Fruit fly (Drosophila melanogaster) whole organism, embryonic: ENCODE measurements around the gene CG43750.

ENCODE experiments used
- Atf-2 ChIP-seq: fragments of 200-800 bp; sonication (Bioruptor generic); optimal IDR thresholded peaks from 2 replicates; lab custom pipeline; 2016; ENCODE audit warnings: missing biosample characterization, missing genetic modification characterization
- Awh ChIP-seq: fragments of 200-800 bp; sonication (Bioruptor generic); IDR thresholded peaks from 2 replicates; pipeline ENCODE4, ENCODE4 v1.3.6; 2022; ENCODE audit warnings: missing biosample characterization, missing genetic modification characterization
- C15 ChIP-seq: fragments of 200-800 bp; sonication (Bioruptor generic); IDR thresholded peaks from 3 replicates; pipeline ENCODE4 v1.3.6; 2022; ENCODE audit warnings: missing biosample characterization, missing genetic modification characterization
- CG12071 ChIP-seq: fragments of 200-800 bp; sonication (Bioruptor generic); optimal IDR thresholded peaks from 3 replicates; lab custom pipeline; 2018; ENCODE audit warnings: missing biosample characterization, mild to moderate bottlenecking, missing genetic modification characterization
- CG13287 ChIP-seq: fragments of 200-800 bp; sonication (Bioruptor generic); IDR thresholded peaks from 2 replicates; pipeline ENCODE4 v1.3.6; 2022; ENCODE audit warnings: missing biosample characterization, missing genetic modification characterization; ENCODE audit not compliant: partially characterized antibody
- CG13894 ChIP-seq: fragments of 200-800 bp; sonication (Bioruptor generic); optimal IDR thresholded peaks from 3 replicates; lab custom pipeline; 2018; ENCODE audit warnings: missing biosample characterization, mild to moderate bottlenecking, missing genetic modification characterization, moderate library complexity
- CG14441 ChIP-seq: fragments of 200-800 bp; sonication (Bioruptor generic); IDR thresholded peaks from 2 replicates; pipeline ENCODE4 v1.3.6; 2022; ENCODE audit warnings: missing biosample characterization, missing genetic modification characterization
- CG15011 ChIP-seq: fragments of 200-800 bp; sonication (Bioruptor generic); optimal IDR thresholded peaks from 3 replicates; lab custom pipeline; 2018; ENCODE audit warnings: missing biosample characterization, mild to moderate bottlenecking, missing genetic modification characterization
- CG17359 ChIP-seq: fragments of 200-800 bp; sonication (Bioruptor generic); optimal IDR thresholded peaks from 3 replicates; lab custom pipeline; 2018; ENCODE audit warnings: missing biosample characterization, mild to moderate bottlenecking, missing genetic modification characterization, moderate library complexity
- CG1832 ChIP-seq: fragments of 200-800 bp; sonication (Bioruptor generic); optimal IDR thresholded peaks from 2 replicates; lab custom pipeline; 2017; ENCODE audit warnings: missing biosample characterization, mild to moderate bottlenecking, missing genetic modification characterization, inconsistent platforms
- CG18476 ChIP-seq: fragments of 200-800 bp; sonication (Bioruptor generic); optimal IDR thresholded peaks from 2 replicates; lab custom pipeline; 2016; ENCODE audit warnings: missing biosample characterization, mild to moderate bottlenecking, missing genetic modification characterization
- CG2202 ChIP-seq: fragments of 200-800 bp; sonication (Bioruptor generic); optimal IDR thresholded peaks from 2 replicates; lab custom pipeline; 2018; ENCODE audit warnings: missing biosample characterization, mild to moderate bottlenecking, missing genetic modification characterization
- CG31441 ChIP-seq: fragments of 200-800 bp; sonication (Bioruptor generic); IDR thresholded peaks from 2 replicates; pipeline ENCODE4 v1.3.6; 2022; ENCODE audit warnings: missing biosample characterization, missing genetic modification characterization
- CG33213 ChIP-seq: fragments of 200-800 bp; sonication (Bioruptor generic); optimal IDR thresholded peaks from 3 replicates; lab custom pipeline; 2016; ENCODE audit warnings: missing biosample characterization, missing genetic modification characterization
- CG34376 ChIP-seq: fragments of 200-800 bp; sonication (Bioruptor generic); optimal IDR thresholded peaks from 2 replicates; lab custom pipeline; 2018; ENCODE audit warnings: missing biosample characterization, mild to moderate bottlenecking, missing genetic modification characterization
- CG3726 ChIP-seq: fragments of 200-800 bp; sonication (Bioruptor generic); IDR thresholded peaks from 3 replicates; pipeline ENCODE4, ENCODE4 v1.3.6; 2022; ENCODE audit warnings: missing biosample characterization, missing genetic modification characterization
- CG3838 ChIP-seq: fragments of 200-800 bp; sonication (Bioruptor generic); optimal IDR thresholded peaks from 3 replicates; lab custom pipeline; 2016; ENCODE audit warnings: missing biosample characterization, missing genetic modification characterization
- CG4282 ChIP-seq: fragments of 200-800 bp; sonication (Bioruptor generic); optimal IDR thresholded peaks from 2 replicates; lab custom pipeline; 2016; ENCODE audit warnings: missing biosample characterization, missing genetic modification characterization
- CG4404 ChIP-seq: fragments of 200-800 bp; sonication (Bioruptor generic); IDR thresholded peaks from 2 replicates; pipeline ENCODE4 v1.3.6; 2022; ENCODE audit warnings: missing biosample characterization, missing genetic modification characterization
- CG4854 ChIP-seq: fragments of 200-800 bp; sonication (Bioruptor generic); optimal IDR thresholded peaks from 2 replicates; lab custom pipeline; 2016; ENCODE audit warnings: missing biosample characterization, missing genetic modification characterization, inconsistent platforms
- CG7271 ChIP-seq: fragments of 200-800 bp; sonication (Bioruptor generic); optimal IDR thresholded peaks from 2 replicates; lab custom pipeline; 2018; ENCODE audit warnings: missing biosample characterization, mild to moderate bottlenecking, missing genetic modification characterization, moderate library complexity
- CG8359 ChIP-seq: fragments of 200-800 bp; sonication (Bioruptor generic); optimal IDR thresholded peaks from 2 replicates; lab custom pipeline; 2017; ENCODE audit warnings: missing biosample characterization, mild to moderate bottlenecking, missing genetic modification characterization, borderline replicate concordance
- Camta ChIP-seq: fragments of 200-800 bp; sonication (Bioruptor generic); optimal IDR thresholded peaks from 2 replicates; lab custom pipeline; 2016; ENCODE audit warnings: missing biosample characterization, missing genetic modification characterization
- Dek ChIP-seq: fragments of 200-800 bp; sonication (Bioruptor generic); optimal IDR thresholded peaks from 3 replicates; lab custom pipeline; 2019; ENCODE audit warnings: missing biosample characterization, mild to moderate bottlenecking, missing genetic modification characterization, moderate library complexity
- Ets65A ChIP-seq: fragments of 200-800 bp; sonication (Bioruptor generic); peaks from one replicate; lab custom pipeline; 2016; ENCODE audit warnings: missing biosample characterization, missing genetic modification characterization
- GATAe ChIP-seq: fragments of 200-800 bp; sonication (Bioruptor generic); conservative IDR thresholded peaks from 2 replicates; pipeline ENCODE4 v1.3.6; 2022; ENCODE audit warnings: missing biosample characterization, missing genetic modification characterization
- Hr39 ChIP-seq: fragments of >200 bp; optimal IDR thresholded peaks from 2 replicates; lab custom pipeline; 2017
- Lhr ChIP-seq: fragments of 200-800 bp; sonication (Bioruptor generic); optimal IDR thresholded peaks from 3 replicates; lab custom pipeline; 2017; ENCODE audit warnings: mild to moderate bottlenecking, missing biosample characterization, missing genetic modification reagents, missing genetic modification characterization
- PHDP ChIP-seq: fragments of 200-800 bp; sonication (Bioruptor generic); optimal IDR thresholded peaks from 3 replicates; lab custom pipeline; 2018; ENCODE audit warnings: missing biosample characterization, mild to moderate bottlenecking, missing genetic modification characterization, moderate library complexity
- Ssrp ChIP-seq: fragments of 200-800 bp; sonication (Bioruptor generic); optimal IDR thresholded peaks from 2 replicates; lab custom pipeline; 2018; ENCODE audit warnings: missing biosample characterization, mild to moderate bottlenecking, missing genetic modification characterization, moderate library complexity
- ara ChIP-seq: fragments of 200-800 bp; sonication (Bioruptor generic); IDR thresholded peaks from 2 replicates; pipeline ENCODE4 v1.3.6; 2022; ENCODE audit warnings: missing biosample characterization, missing genetic modification characterization
- bbx ChIP-seq: fragments of 200-800 bp; sonication (Bioruptor generic); IDR thresholded peaks from 2 replicates; pipeline ENCODE4 v1.3.6; 2022; ENCODE audit warnings: missing biosample characterization, missing genetic modification characterization; ENCODE audit not compliant: partially characterized antibody
- ci ChIP-seq: fragments of 200-800 bp; sonication (Bioruptor generic); IDR thresholded peaks from 3 replicates; pipeline ENCODE4 v1.3.6; 2022; ENCODE audit warnings: missing biosample characterization, missing genetic modification characterization
- corto ChIP-seq: fragments of 200-800 bp; sonication (Bioruptor generic); optimal IDR thresholded peaks from 2 replicates; lab custom pipeline; 2016; ENCODE audit warnings: missing biosample characterization, mild to moderate bottlenecking, missing genetic modification characterization, moderate library complexity
- croc ChIP-seq: fragments of 200-800 bp; sonication (Bioruptor generic); conservative IDR thresholded peaks from 3 replicates; pipeline ENCODE4 v1.3.6; 2022; ENCODE audit warnings: missing biosample characterization, missing genetic modification characterization
- dmrt11E ChIP-seq: fragments of 200-800 bp; sonication (Bioruptor generic); optimal IDR thresholded peaks from 3 replicates; lab custom pipeline; 2018; ENCODE audit warnings: missing biosample characterization, mild to moderate bottlenecking, missing genetic modification characterization, moderate library complexity
- esg ChIP-seq: fragments of 200-800 bp; sonication (Bioruptor generic); conservative IDR thresholded peaks from 2 replicates; pipeline ENCODE4 v1.3.6; 2022; ENCODE audit warnings: missing biosample characterization, missing genetic modification characterization
- gro ChIP-seq: fragments of 200-800 bp; sonication (Bioruptor generic); optimal IDR thresholded peaks from 2 replicates; lab custom pipeline; 2016; ENCODE audit warnings: missing biosample characterization, missing genetic modification characterization
- ham ChIP-seq: fragments of 200-800 bp; sonication (Bioruptor generic); IDR thresholded peaks from 2 replicates; pipeline ENCODE4 v1.3.6; 2022; ENCODE audit warnings: missing biosample characterization, missing genetic modification characterization
- hkb ChIP-seq, 2 experiments: fragments of 200-800 bp in 1 of 2; fragments of >200 bp in 1 of 2; sonication (Bioruptor generic) in 1 of 2; IDR thresholded peaks in 1 of 2; optimal IDR thresholded peaks in 1 of 2; 2 replicates each; pipeline versions ENCODE4 v1.3.6 to Lab custom; 2017 to 2022; ENCODE audit warnings: missing biosample characterization in 1 of 2, missing genetic modification characterization in 1 of 2
- jumu ChIP-seq: fragments of 200-800 bp; sonication (Bioruptor generic); optimal IDR thresholded peaks from 3 replicates; lab custom pipeline; 2016; ENCODE audit warnings: missing biosample characterization, missing genetic modification characterization
- org-1 ChIP-seq: fragments of 200-800 bp; sonication (Bioruptor generic); optimal IDR thresholded peaks from 2 replicates; lab custom pipeline; 2017; ENCODE audit warnings: missing biosample characterization, missing genetic modification characterization
- p53 ChIP-seq: fragments of 200-800 bp; sonication (Bioruptor generic); optimal IDR thresholded peaks from 2 replicates; lab custom pipeline; 2016; ENCODE audit warnings: missing biosample characterization, missing genetic modification characterization
- pho ChIP-seq: fragments of 200-800 bp; sonication (Bioruptor generic); optimal IDR thresholded peaks from 2 replicates; lab custom pipeline; 2016; ENCODE audit warnings: missing biosample characterization, missing genetic modification characterization
- schlank ChIP-seq: fragments of 200-800 bp; sonication (Bioruptor generic); optimal IDR thresholded peaks from 2 replicates; lab custom pipeline; 2018; ENCODE audit warnings: missing biosample characterization, mild to moderate bottlenecking, missing genetic modification characterization
- trh ChIP-seq: fragments of 200-800 bp; sonication (Bioruptor generic); optimal IDR thresholded peaks from 2 replicates; lab custom pipeline; 2016; ENCODE audit warnings: missing biosample characterization, missing genetic modification characterization
- ttk ChIP-seq: fragments of 200-800 bp; sonication (Bioruptor generic); IDR thresholded peaks from 2 replicates; pipeline ENCODE4 v2.1.2; 2022; ENCODE audit warnings: missing biosample characterization, missing genetic modification characterization
- usp ChIP-seq: fragments of >200 bp; optimal IDR thresholded peaks from 2 replicates; lab custom pipeline; 2017; ENCODE audit warnings: missing biosample characterization, missing genetic modification characterization
- vnd ChIP-seq: fragments of 200-800 bp; sonication (Bioruptor generic); IDR thresholded peaks from 3 replicates; pipeline ENCODE4 v1.3.6; 2022; ENCODE audit warnings: missing biosample characterization, missing genetic modification characterization; ENCODE audit not compliant: partially characterized antibody
- vvl ChIP-seq: fragments of 200-800 bp; sonication (Bioruptor generic); IDR thresholded peaks from 2 replicates; pipeline ENCODE4 v1.3.6; 2022; ENCODE audit warnings: missing biosample characterization, missing genetic modification characterization
- wor ChIP-seq: fragments of 200-800 bp; sonication (Bioruptor generic); IDR thresholded peaks from 2 replicates; pipeline ENCODE4 v1.3.6; 2022; ENCODE audit warnings: missing biosample characterization, missing genetic modification characterization

Gene CG43750

DNA sequence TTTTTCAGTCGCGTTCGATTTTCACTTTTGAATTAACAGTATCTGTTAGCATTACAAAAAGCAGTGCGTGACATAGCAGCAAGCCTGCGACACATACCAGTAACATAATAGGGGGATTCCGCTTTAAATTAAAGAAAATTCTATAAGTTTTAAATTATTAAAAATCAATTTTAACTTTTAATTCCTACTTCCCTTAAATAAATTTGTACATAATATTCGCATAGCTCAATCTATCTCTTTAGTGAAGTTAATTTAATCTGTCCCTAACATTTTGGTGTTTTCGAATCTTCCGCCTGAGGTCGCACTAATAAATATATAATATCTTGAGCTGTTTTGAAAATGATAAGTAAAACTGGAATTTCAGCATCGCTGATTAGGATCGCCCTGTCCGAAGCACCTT is 30.0 kb upstream of the CG43750 start, which contains the start of gene CG9886 (continued):
- TF ChIP-seq jumu (GFP tag; lab: Kevin White, UChicago): no peak
- peak; percentile 14 for TF ChIP-seq CG7271 (tag; lab: Kevin White, UChicago)
- TF ChIP-seq ttk (GFP tag; lab: Robert Waterston, UW): peak; percentile 47; the same call in 1 of the 2 replicates
- no peak for TF ChIP-seq p53 (GFP tag; lab: Kevin White, UChicago)
- TF ChIP-seq ham: no peak
- TF ChIP-seq CG3838 (GFP tag; lab: Kevin White, UChicago): no peak
- TF ChIP-seq Awh (GFP tag; lab: Robert Waterston, UW): no peak
- TF ChIP-seq CG33213 (GFP tag; lab: Kevin White, UChicago): no peak
- no peak for TF ChIP-seq hkb (optimal IDR thresholded peaks at IDR 0.05; lab: Kevin White, UChicago)
- peak; percentile 68 for TF ChIP-seq hkb (GFP tag; IDR thresholded peaks at IDR 0.05; lab: Robert Waterston, UW)
- no peak for TF ChIP-seq Ets65A (GFP tag; lab: Kevin White, UChicago)
- no peak for TF ChIP-seq corto (GFP tag; lab: Kevin White, UChicago)
- no peak for TF ChIP-seq CG12071 (GFP tag; lab: Kevin White, UChicago)
- no peak for TF ChIP-seq Camta (GFP tag; lab: Kevin White, UChicago)
- no peak for TF ChIP-seq vnd (GFP tag; lab: Robert Waterston, UW)
- peak; percentile 83 for TF ChIP-seq PHDP (tag; lab: Kevin White, UChicago)
- no peak for TF ChIP-seq bbx
- TF ChIP-seq CG1832 (GFP tag; lab: Kevin White, UChicago): no peak
- peak; percentile 60 for TF ChIP-seq CG14441 (GFP tag; lab: Robert Waterston, UW)
- peak; percentile 43; the same call in 2 of the 3 replicates for TF ChIP-seq croc (GFP tag; lab: Robert Waterston, UW)
- TF ChIP-seq CG8359 (GFP tag; lab: Kevin White, UChicago): no peak
- peak; percentile 13; the same call in 1 of the 2 replicates for TF ChIP-seq ara (GFP tag; lab: Robert Waterston, UW)
- TF ChIP-seq esg (GFP tag; lab: Robert Waterston, UW): peak; percentile 38; the same call in 1 of the 2 replicates
- no peak for TF ChIP-seq schlank (tag; lab: Kevin White, UChicago)
- TF ChIP-seq Atf-2: no peak
- TF ChIP-seq org-1: peak; percentile 23
- no peak for TF ChIP-seq gro
- no peak for TF ChIP-seq CG13894 (tag; lab: Kevin White, UChicago)
- no peak for TF ChIP-seq trh (GFP tag; lab: Kevin White, UChicago)
- peak; percentile 84 for TF ChIP-seq CG31441 (GFP tag; lab: Robert Waterston, UW)
- TF ChIP-seq Ssrp: peak; percentile 67
- TF ChIP-seq CG4282: no peak
- TF ChIP-seq CG2202 (tag; lab: Kevin White, UChicago): peak; percentile 39
- no peak for TF ChIP-seq CG4854 (GFP tag; lab: Kevin White, UChicago)
- TF ChIP-seq ci (GFP tag; lab: Robert Waterston, UW): 0 out of 3 replicates have a peak, but pooled peaks have one; percentile 48
- TF ChIP-seq Dek (tag; lab: Kevin White, UChicago): peak; percentile 57
- no peak for TF ChIP-seq usp (GFP tag; lab: Kevin White, UChicago)
- TF ChIP-seq C15 (GFP tag; lab: Robert Waterston, UW): no peak
- no peak for TF ChIP-seq pho (GFP tag; lab: Kevin White, UChicago)
- no peak for TF ChIP-seq wor
- peak; percentile 80 for TF ChIP-seq dmrt11E (tag; lab: Kevin White, UChicago)
- TF ChIP-seq CG18476 (GFP tag; lab: Kevin White, UChicago): peak; percentile 49
- no peak for TF ChIP-seq CG34376 (GFP tag; lab: Kevin White, UChicago)
- TF ChIP-seq CG17359: peak; percentile 67
- TF ChIP-seq CG4404 (GFP tag; lab: Robert Waterston, UW): no peak
- TF ChIP-seq Hr39 (lab: Kevin White, UChicago): no peak
- TF ChIP-seq CG3726 (GFP tag; lab: Robert Waterston, UW): no peak
- TF ChIP-seq vvl (GFP tag; lab: Robert Waterston, UW): peak; percentile 77
- peak; percentile 60 for TF ChIP-seq Lhr (GFP tag; lab: Kevin White, UChicago)
- peak; percentile 53; the same call in 1 of the 2 replicates for TF ChIP-seq CG13287 (GFP tag; lab: Robert Waterston, UW)
- no peak for TF ChIP-seq GATAe (GFP tag; lab: Robert Waterston, UW)
- TF ChIP-seq CG15011 (GFP tag; lab: Kevin White, UChicago): peak; percentile 6
